Worm (Caenorhabditis elegans) whole organism, late embryonic: ENCODE measurements around the gene srx-2.

Experiments used
- C08G9.2 ChIP-seq: sonication (generic microtip); optimal IDR thresholded peaks from 2 replicates; lab custom pipeline; 2016; ENCODE audit warnings: mild to moderate bottlenecking, missing genetic modification characterization, moderate library complexity, missing compliant biosample characterization
- C38D4.7 ChIP-seq: fragments of 200-800 bp; sonication (Bioruptor generic); optimal IDR thresholded peaks from 2 replicates; lab custom pipeline; 2018; ENCODE audit warnings: mild to moderate bottlenecking, missing genetic modification characterization, moderate library complexity, missing compliant biosample characterization
- ceh-14 ChIP-seq: sonication (generic microtip); optimal IDR thresholded peaks from 2 replicates; lab custom pipeline; 2016; ENCODE audit warnings: missing genotype, missing genetic modification characterization, missing compliant biosample characterization
- ceh-19 ChIP-seq: fragments of 200-800 bp; sonication (Bioruptor generic); optimal IDR thresholded peaks from 2 replicates; lab custom pipeline; 2018; ENCODE audit warnings: mild to moderate bottlenecking, missing genetic modification characterization, missing compliant biosample characterization
- ceh-2 ChIP-seq: sonication (generic microtip); optimal IDR thresholded peaks from 2 replicates; lab custom pipeline; 2016; ENCODE audit warnings: missing genotype, missing genetic modification characterization, missing compliant biosample characterization
- ceh-22 ChIP-seq: sonication (generic microtip); optimal IDR thresholded peaks from 2 replicates; lab custom pipeline; 2017; ENCODE audit warnings: missing biosample characterization, missing genetic modification characterization
- ceh-30 ChIP-seq: fragments of 150-350 bp; optimal IDR thresholded peaks from 2 replicates; lab custom pipeline; 2014; ENCODE audit warnings: missing biosample characterization, missing genetic modification characterization
- ceh-31 ChIP-seq: sonication (generic microtip); optimal IDR thresholded peaks from 2 replicates; lab custom pipeline; 2016; ENCODE audit warnings: missing genetic modification characterization, missing compliant biosample characterization
- ceh-45 ChIP-seq: fragments of 200-800 bp; sonication (Bioruptor generic); IDR thresholded peaks from 2 replicates; pipeline ENCODE4 v1.3.6; 2022; ENCODE audit warnings: missing genetic modification reagents, missing genetic modification characterization, missing compliant biosample characterization
- ceh-6 ChIP-seq: fragments of 200-800 bp; sonication (Bioruptor generic); optimal IDR thresholded peaks from 2 replicates; lab custom pipeline; 2018; ENCODE audit warnings: mild to moderate bottlenecking, missing genetic modification characterization, missing compliant biosample characterization
- ceh-9 ChIP-seq: sonication (generic microtip); optimal IDR thresholded peaks from 2 replicates; lab custom pipeline; 2016; ENCODE audit warnings: mild to moderate bottlenecking, missing genetic modification characterization, inconsistent platforms, missing compliant biosample characterization
- dmd-4 ChIP-seq: sonication (generic microtip); optimal IDR thresholded peaks from 2 replicates; lab custom pipeline; 2016; ENCODE audit warnings: borderline replicate concordance, missing genetic modification characterization, missing compliant biosample characterization
- eyg-1 ChIP-seq: sonication (generic microtip); optimal IDR thresholded peaks from 2 replicates; lab custom pipeline; 2016; ENCODE audit warnings: missing genotype, missing genetic modification characterization, missing compliant biosample characterization
- fax-1 ChIP-seq: sonication (generic microtip); optimal IDR thresholded peaks from 2 replicates; lab custom pipeline; 2016; ENCODE audit warnings: missing genotype, missing genetic modification characterization, missing compliant biosample characterization
- fkh-10 ChIP-seq: fragments of 150-350 bp; optimal IDR thresholded peaks from 2 replicates; lab custom pipeline; 2014; ENCODE audit warnings: missing biosample characterization, missing genetic modification reagents, missing genetic modification characterization
- fkh-6 ChIP-seq: sonication (generic microtip); optimal IDR thresholded peaks from 2 replicates; lab custom pipeline; 2016; ENCODE audit warnings: missing genetic modification characterization, missing compliant biosample characterization
- hlh-15 ChIP-seq: sonication (generic microtip); optimal IDR thresholded peaks from 2 replicates; lab custom pipeline; 2016; ENCODE audit warnings: missing genetic modification characterization, missing compliant biosample characterization
- hlh-30 ChIP-seq: sonication (generic microtip); optimal IDR thresholded peaks from 2 replicates; lab custom pipeline; 2017; ENCODE audit warnings: antibody characterized with exemption, missing genetic modification characterization, missing compliant biosample characterization; ENCODE audit not compliant: insufficient read depth
- hlh-6 ChIP-seq: sonication (generic microtip); optimal IDR thresholded peaks from 2 replicates; lab custom pipeline; 2016; ENCODE audit warnings: missing genotype, missing genetic modification characterization, missing compliant biosample characterization
- hlh-8 ChIP-seq: sonication (generic microtip); optimal IDR thresholded peaks from 2 replicates; lab custom pipeline; 2016; ENCODE audit warnings: missing genotype, missing genetic modification characterization, missing compliant biosample characterization
- madf-2 ChIP-seq: sonication (generic microtip); optimal IDR thresholded peaks from 2 replicates; lab custom pipeline; 2017; ENCODE audit warnings: missing genetic modification characterization, missing compliant biosample characterization
- mec-3 ChIP-seq: sonication (generic microtip); optimal IDR thresholded peaks from 2 replicates; lab custom pipeline; 2016; ENCODE audit warnings: borderline replicate concordance, missing genetic modification characterization, missing compliant biosample characterization
- nfya-1 ChIP-seq: sonication (generic microtip); optimal IDR thresholded peaks from 2 replicates; lab custom pipeline; 2017; ENCODE audit warnings: missing genetic modification characterization, mild to moderate bottlenecking, missing compliant biosample characterization, antibody characterized with exemption, moderate library complexity
- nhr-232 ChIP-seq: sonication (generic microtip); optimal IDR thresholded peaks from 2 replicates; lab custom pipeline; 2016; ENCODE audit warnings: missing genetic modification characterization, missing compliant biosample characterization
- odd-2 ChIP-seq: sonication (generic microtip); optimal IDR thresholded peaks from 2 replicates; lab custom pipeline; 2017; ENCODE audit warnings: antibody characterized with exemption, mild to moderate bottlenecking, missing genetic modification characterization, missing compliant biosample characterization
- pax-1 ChIP-seq: fragments of 150-350 bp; optimal IDR thresholded peaks from 2 replicates; lab custom pipeline; 2014; ENCODE audit warnings: missing biosample characterization, missing genetic modification characterization
- pqm-1 ChIP-seq: sonication (generic microtip); optimal IDR thresholded peaks from 2 replicates; lab custom pipeline; 2016; ENCODE audit warnings: missing genetic modification characterization, missing compliant biosample characterization
- sox-2 ChIP-seq: fragments of 200-800 bp; sonication (Bioruptor generic); IDR thresholded peaks from 2 replicates; pipeline ENCODE4 v1.3.6; 2022; ENCODE audit warnings: missing genetic modification reagents, missing genetic modification characterization, missing compliant biosample characterization
- sox-4 ChIP-seq: sonication (generic microtip); optimal IDR thresholded peaks from 2 replicates; lab custom pipeline; 2017; ENCODE audit warnings: mild to moderate bottlenecking, missing genetic modification characterization, inconsistent platforms, missing compliant biosample characterization
- tbx-2 ChIP-seq: sonication (generic microtip); optimal IDR thresholded peaks from 2 replicates; lab custom pipeline; 2016; ENCODE audit warnings: missing genetic modification characterization, missing compliant biosample characterization
- ttx-3 ChIP-seq: sonication (generic microtip); optimal IDR thresholded peaks from 2 replicates; lab custom pipeline; 2016; ENCODE audit warnings: missing genetic modification reagents, missing genetic modification characterization, missing compliant biosample characterization
- unc-42 ChIP-seq: sonication (generic microtip); optimal IDR thresholded peaks from 2 replicates; lab custom pipeline; 2016; ENCODE audit warnings: missing genotype, missing genetic modification characterization, missing compliant biosample characterization
- unc-55 ChIP-seq: sonication (generic microtip); optimal IDR thresholded peaks from 2 replicates; lab custom pipeline; 2017; ENCODE audit warnings: missing biosample characterization, missing genetic modification reagents, missing genetic modification characterization
- unc-86 ChIP-seq: sonication (generic microtip); optimal IDR thresholded peaks from 2 replicates; lab custom pipeline; 2016; ENCODE audit warnings: missing genetic modification characterization, missing compliant biosample characterization
- zip-5 ChIP-seq: sonication (generic microtip); optimal IDR thresholded peaks from 2 replicates; lab custom pipeline; 2016; ENCODE audit warnings: missing genetic modification characterization, missing compliant biosample characterization

srx-2 gene

ce11 chrV:9022078-9022477 is 12.8 kb downstream of the srx-2 start, which contains the start of gene oac-41:
Gene oac-41 (minus strand): TSS chrV:9022178.
- no peak for TF ChIP-seq ceh-31 (tag; lab: Kevin White, UChicago)
- no peak for TF ChIP-seq ceh-30 (tag; lab: Kevin White, UChicago)
- no peak for TF ChIP-seq sox-4 (tag; lab: Kevin White, UChicago)
- no peak for TF ChIP-seq ceh-6 (GFP tag; lab: Kevin White, UChicago)
- TF ChIP-seq eyg-1 = no peak
- no peak for TF ChIP-seq hlh-8 (tag; lab: Kevin White, UChicago)
- no peak for TF ChIP-seq pqm-1 (tag; lab: Kevin White, UChicago)
- TF ChIP-seq hlh-6 = no peak
- no peak for TF ChIP-seq ceh-14 (tag; lab: Kevin White, UChicago)
- TF ChIP-seq fax-1 (tag; lab: Kevin White, UChicago) = no peak
- no peak for TF ChIP-seq ceh-22 (tag; lab: Kevin White, UChicago)
- TF ChIP-seq ttx-3 (tag; lab: Kevin White, UChicago) = no peak
- TF ChIP-seq ceh-9 (tag; lab: Kevin White, UChicago) = no peak
- TF ChIP-seq hlh-15 (tag; lab: Kevin White, UChicago) = no peak
- TF ChIP-seq fkh-6 (tag; lab: Kevin White, UChicago) = no peak
- TF ChIP-seq ceh-19 (GFP tag; lab: Kevin White, UChicago) = no peak
- TF ChIP-seq odd-2 = no peak
- TF ChIP-seq madf-2 (tag; lab: Kevin White, UChicago) = no peak

ce11 chrV:9024713-9025112 is 15.4 kb downstream of the srx-2 start, which contains the start of gene bus-1:
Gene bus-1 (minus strand): TSS chrV:9024813.
- TF ChIP-seq eyg-1 (no peak), C38D4.7 (GFP tag; lab: Kevin White, UChicago) (no peak), nfya-1 (tag; lab: Kevin White, UChicago) (no peak), unc-86 (tag; lab: Kevin White, UChicago) (no peak), hlh-8 (tag; lab: Kevin White, UChicago) (no peak), zip-5 (tag; lab: Kevin White, UChicago) (no peak), sox-2 (GFP tag; lab: Robert Waterston, UW) (no peak), ttx-3 (tag; lab: Kevin White, UChicago) (no peak)
- TF ChIP-seq, all 69 proteins: peak for 0

- TF ChIP-seq ceh-14 (tag; lab: Kevin White, UChicago) (no peak), tbx-2 (tag; lab: Kevin White, UChicago) (no peak), unc-55 (GFP tag; lab: Kevin White, UChicago) (no peak)
Observed at ce11 chrV:9030248-9030647, 21.0 kb downstream of the srx-2 start, which contains the start of gene C25E10.5. Gene C25E10.5 (plus strand): TSS chrV:9030548.

ce11 chrV:9033267-9033666 is 24.0 kb downstream of the srx-2 start, which contains the start of gene C25E10.4:
Gene C25E10.4 (plus strand): TSS chrV:9033567.
- TF ChIP-seq eyg-1 (no peak), odd-2 (no peak), C38D4.7 (GFP tag; lab: Kevin White, UChicago) (no peak), hlh-15 (tag; lab: Kevin White, UChicago) (no peak), C08G9.2 (no peak), pax-1 (tag; lab: Kevin White, UChicago) (no peak), mec-3 (tag; lab: Kevin White, UChicago) (no peak), ceh-9 (tag; lab: Kevin White, UChicago) (no peak), nhr-232 (tag; lab: Kevin White, UChicago) (no peak), hlh-30 (no peak), fkh-10 (GFP tag; lab: Kevin White, UChicago) (no peak), unc-42 (tag; lab: Kevin White, UChicago) (no peak), dmd-4 (tag; lab: Kevin White, UChicago) (no peak), ceh-2 (tag; lab: Kevin White, UChicago) (no peak), ceh-45 (GFP tag; lab: Robert Waterston, UW) (no peak), ceh-14 (tag; lab: Kevin White, UChicago) (no peak)
